Worm (Caenorhabditis elegans) whole organism, late embryonic: ENCODE data around the gene str-129.

Source experiments
- ama-1 ChIP-seq: fragments of 150-350 bp; optimal IDR thresholded peaks from 2 replicates; lab custom pipeline; 2014
- ceh-34 ChIP-seq: sonication (generic microtip); optimal IDR thresholded peaks from 2 replicates; lab custom pipeline; 2016; ENCODE audit warnings: mild to moderate bottlenecking, missing genetic modification characterization, missing compliant biosample characterization
- lim-6 ChIP-seq: sonication (generic microtip); optimal IDR thresholded peaks from 2 replicates; lab custom pipeline; 2016; ENCODE audit warnings: missing genetic modification characterization, missing compliant biosample characterization
- odd-2 ChIP-seq: sonication (generic microtip); optimal IDR thresholded peaks from 2 replicates; lab custom pipeline; 2017; ENCODE audit warnings: antibody characterized with exemption, mild to moderate bottlenecking, missing genetic modification characterization, missing compliant biosample characterization
- pag-3 ChIP-seq: sonication (generic microtip); optimal IDR thresholded peaks from 2 replicates; lab custom pipeline; 2016; ENCODE audit warnings: missing compliant biosample characterization, missing genetic modification characterization, borderline replicate concordance
- pqm-1 ChIP-seq: sonication (generic microtip); optimal IDR thresholded peaks from 2 replicates; lab custom pipeline; 2016; ENCODE audit warnings: missing genetic modification characterization, missing compliant biosample characterization

- TF ChIP-seq lim-6 (tag; lab: Kevin White, UChicago): no peak
- no peak for TF ChIP-seq pag-3 (tag; lab: Kevin White, UChicago)
- TF ChIP-seq ceh-34 (tag; lab: Kevin White, UChicago): no peak
- TF ChIP-seq odd-2 (tag; lab: Kevin White, UChicago): no peak
- TF ChIP-seq ama-1: no peak
- no peak for TF ChIP-seq pqm-1
These were observed 20.2 kb downstream of the str-129 start, which contains the start of gene str-144 for ce11 chrV:8072047-8072446.
